Worm (Caenorhabditis elegans) whole organism, L2 larva: ENCODE measurements around the gene C09G12.17.

Source experiments
- ceh-82 ChIP-seq: fragments of 150-350 bp; optimal IDR thresholded peaks from 2 replicates; lab custom pipeline; 2014; ENCODE audit warnings: missing biosample characterization, missing genetic modification characterization
- egl-27 ChIP-seq: sonication (generic microtip); optimal IDR thresholded peaks from 3 replicates; lab custom pipeline; 2017; ENCODE audit warnings: missing biosample characterization, missing genetic modification reagents, missing genetic modification characterization
- elt-3 ChIP-seq: sonication (generic microtip); optimal IDR thresholded peaks from 2 replicates; lab custom pipeline; 2017; ENCODE audit warnings: missing biosample characterization, missing genetic modification characterization
- lin-11 ChIP-seq: fragments of 150-350 bp; sonication (generic microtip); optimal IDR thresholded peaks from 2 replicates; lab custom pipeline; 2014; ENCODE audit warnings: missing biosample characterization, missing genetic modification characterization, inconsistent platforms, mixed read lengths
- nhr-12 ChIP-seq: fragments of 150-350 bp; optimal IDR thresholded peaks from 2 replicates; lab custom pipeline; 2014; ENCODE audit warnings: missing biosample characterization, missing genetic modification characterization
- nhr-237 ChIP-seq: fragments of 150-350 bp; optimal IDR thresholded peaks from 2 replicates; lab custom pipeline; 2014; ENCODE audit warnings: missing biosample characterization, missing genetic modification characterization
- nhr-25 ChIP-seq: fragments of 150-350 bp; sonication (generic microtip); optimal IDR thresholded peaks from 3 replicates; lab custom pipeline; 2014; ENCODE audit warnings: missing biosample characterization, missing genetic modification characterization
- unc-39 ChIP-seq: fragments of 150-350 bp; optimal IDR thresholded peaks from 2 replicates; lab custom pipeline; 2014; ENCODE audit warnings: missing biosample characterization, missing genetic modification characterization
- ztf-11 ChIP-seq: sonication (generic microtip); optimal IDR thresholded peaks from 2 replicates; lab custom pipeline; 2017; ENCODE audit warnings: missing biosample characterization, missing genetic modification characterization

- no peak for TF ChIP-seq ceh-82 (tag; lab: Kevin White, UChicago)
- no peak for TF ChIP-seq ztf-11 (tag; lab: Kevin White, UChicago)
- TF ChIP-seq lin-11 (tag; lab: Kevin White, UChicago) = peak; percentile 63
- TF ChIP-seq elt-3 = no peak
- TF ChIP-seq unc-39 (tag; lab: Kevin White, UChicago) = no peak
- TF ChIP-seq egl-27 = no peak
- no peak for TF ChIP-seq nhr-237 (tag; lab: Kevin White, UChicago)
- TF ChIP-seq nhr-12 = no peak
- no peak for TF ChIP-seq nhr-25 (tag; lab: Kevin White, UChicago)
Measured at ce11 chrIV:3515412-3516046, 19.3 kb upstream of the C09G12.17 start.
